Worm (Caenorhabditis elegans) whole organism, mixed stage, embryonic: ENCODE data around the gene T04A11.4.

ENCODE experiments used
- M03D4.4 ChIP-seq: sonication (generic microtip); optimal IDR thresholded peaks from 2 replicates; lab custom pipeline; 2017; ENCODE audit warnings: mild to moderate bottlenecking, missing genetic modification characterization, missing compliant biosample characterization
- blmp-1 ChIP-seq: fragments of 150-350 bp; optimal IDR thresholded peaks from 2 replicates; lab custom pipeline; 2014; ENCODE audit warnings: missing biosample characterization, missing genetic modification characterization
- drap-1 ChIP-seq: fragments of 200-800 bp; sonication (Bioruptor generic); optimal IDR thresholded peaks from 3 replicates; lab custom pipeline; 2018; ENCODE audit warnings: mild to moderate bottlenecking, missing genetic modification characterization, missing compliant biosample characterization
- lin-13 ChIP-seq: fragments of 150-350 bp; optimal IDR thresholded peaks from 2 replicates; lab custom pipeline; 2014; ENCODE audit warnings: missing biosample characterization, missing genetic modification characterization
- lsy-2 ChIP-seq: fragments of 150-350 bp; optimal IDR thresholded peaks from 2 replicates; lab custom pipeline; 2014; ENCODE audit warnings: missing biosample characterization, missing genetic modification characterization
- nhr-12 ChIP-seq: fragments of 150-350 bp; optimal IDR thresholded peaks from 2 replicates; lab custom pipeline; 2014; ENCODE audit warnings: missing biosample characterization, missing genetic modification characterization
- nhr-28 ChIP-seq: fragments of 150-350 bp; optimal IDR thresholded peaks from 2 replicates; lab custom pipeline; 2014; ENCODE audit warnings: missing biosample characterization, missing genetic modification characterization
- pha-4 ChIP-seq: fragments of 150-350 bp; optimal IDR thresholded peaks from 2 replicates; lab custom pipeline; 2018; ENCODE audit warnings: missing biosample characterization, missing genetic modification reagents, missing genetic modification characterization
- sptf-1 ChIP-seq: sonication (generic microtip); optimal IDR thresholded peaks from 2 replicates; lab custom pipeline; 2017; ENCODE audit warnings: mild to moderate bottlenecking, missing genetic modification characterization, moderate library complexity, missing compliant biosample characterization
- unc-39 ChIP-seq: fragments of 150-350 bp; optimal IDR thresholded peaks from 2 replicates; lab custom pipeline; 2014; ENCODE audit warnings: missing biosample characterization, missing genetic modification characterization
- unc-62 ChIP-seq: fragments of 150-350 bp; optimal IDR thresholded peaks from 2 replicates; lab custom pipeline; 2014; ENCODE audit warnings: missing biosample characterization, missing genetic modification reagents, missing genetic modification characterization
- ztf-11 ChIP-seq: fragments of 150-350 bp; optimal IDR thresholded peaks from 2 replicates; lab custom pipeline; 2014; ENCODE audit warnings: missing biosample characterization, missing genetic modification characterization

DNA sequence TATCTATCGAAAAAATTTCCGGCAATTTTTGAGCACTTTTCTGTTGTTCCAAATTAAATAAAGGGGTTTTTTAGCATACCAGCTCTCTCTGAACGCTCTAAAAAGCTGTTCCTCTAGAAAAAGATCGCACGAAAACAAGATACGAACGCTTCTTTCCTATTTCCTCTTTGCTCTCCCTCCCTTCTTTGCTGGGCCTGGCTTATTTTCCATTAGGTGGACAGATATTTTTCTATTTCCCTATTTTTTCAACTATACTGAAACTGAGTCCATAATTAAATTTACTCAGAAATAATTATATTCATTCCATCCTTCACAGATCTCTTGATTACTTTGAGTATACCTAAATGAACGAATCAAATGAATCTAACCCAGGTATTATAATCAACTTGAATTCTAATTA lies 17.6 kb upstream of the T04A11.4 start, which contains the start of gene sru-18:
- no peak for TF ChIP-seq ztf-11 (tag; lab: Kevin White, UChicago)
- TF ChIP-seq M03D4.4 = no peak
- no peak for TF ChIP-seq nhr-12 (tag; lab: Kevin White, UChicago)
- no peak for TF ChIP-seq pha-4 (tag; lab: Kevin White, UChicago)
- no peak for TF ChIP-seq nhr-28 (tag; lab: Kevin White, UChicago)
- TF ChIP-seq lsy-2 = no peak
- TF ChIP-seq unc-39 (tag; lab: Kevin White, UChicago) = no peak
- TF ChIP-seq drap-1 (GFP tag; lab: Kevin White, UChicago) = no peak
- TF ChIP-seq sptf-1 (tag; lab: Kevin White, UChicago) = no peak
- no peak for TF ChIP-seq unc-62 (GFP tag; lab: Kevin White, UChicago)
- TF ChIP-seq lin-13 (tag; lab: Kevin White, UChicago) = no peak
- TF ChIP-seq blmp-1 (tag; lab: Kevin White, UChicago) = no peak
